Worm (Caenorhabditis elegans) whole organism, L1 larva: ENCODE measurements around the gene nas-4.

Source experiments
- C04F5.9 ChIP-seq: sonication (generic microtip); optimal IDR thresholded peaks from 2 replicates; lab custom pipeline; 2016; ENCODE audit warnings: missing genetic modification characterization, missing compliant biosample characterization
- Y116A8C.19 ChIP-seq: sonication (generic microtip); optimal IDR thresholded peaks from 2 replicates; lab custom pipeline; 2016; ENCODE audit warnings: missing compliant biosample characterization, missing genetic modification characterization, borderline replicate concordance
- aha-1 ChIP-seq: fragments of 150-350 bp; optimal IDR thresholded peaks from 2 replicates; lab custom pipeline; 2014; ENCODE audit warnings: missing biosample characterization, missing genetic modification characterization
- blmp-1 ChIP-seq: fragments of 150-350 bp; optimal IDR thresholded peaks from 2 replicates; lab custom pipeline; 2014; ENCODE audit warnings: missing biosample characterization, missing genetic modification characterization
- ceh-90 ChIP-seq: sonication (generic microtip); optimal IDR thresholded peaks from 2 replicates; lab custom pipeline; 2016; ENCODE audit warnings: missing genetic modification characterization, missing compliant biosample characterization
- dpl-1 ChIP-seq, 3 experiments: fragments of 150-350 bp in 2 of 3; sonication (generic microtip) in 1 of 3; optimal IDR thresholded peaks; 2 replicates each; lab custom pipeline; 2014 to 2017; ENCODE audit warnings: missing biosample characterization in 3 of 3, missing genetic modification characterization in 3 of 3, missing genetic modification reagents in 3 of 3
- dsc-1 ChIP-seq: sonication (generic microtip); optimal IDR thresholded peaks from 2 replicates; lab custom pipeline; 2016; ENCODE audit warnings: mild to moderate bottlenecking, missing genetic modification characterization, missing compliant biosample characterization
- egl-13 ChIP-seq: sonication (generic microtip); optimal IDR thresholded peaks from 2 replicates; lab custom pipeline; 2016; ENCODE audit warnings: missing genotype, missing genetic modification reagents, missing genetic modification characterization, missing compliant biosample characterization
- egl-27 ChIP-seq, 2 experiments: fragments of 150-350 bp in 1 of 2; sonication (generic microtip); optimal IDR thresholded peaks; 3 replicates each; lab custom pipeline; 2017 to 2018; ENCODE audit warnings: missing biosample characterization in 2 of 2, missing genetic modification characterization in 2 of 2, missing genetic modification reagents in 2 of 2
- elt-2 ChIP-seq: sonication (generic microtip); optimal IDR thresholded peaks from 2 replicates; lab custom pipeline; 2016; ENCODE audit warnings: missing genetic modification characterization, mild to moderate bottlenecking, inconsistent platforms, missing compliant biosample characterization, missing genetic modification reagents
- fkh-8 ChIP-seq: sonication (generic microtip); optimal IDR thresholded peaks from 2 replicates; lab custom pipeline; 2016; ENCODE audit warnings: mild to moderate bottlenecking, missing genetic modification characterization, missing compliant biosample characterization
- grh-1 ChIP-seq: fragments of 200-800 bp; sonication (Bioruptor generic); IDR thresholded peaks from 2 replicates; pipeline ENCODE4 v1.3.6; 2022; ENCODE audit warnings: missing genetic modification reagents, missing genetic modification characterization, missing compliant biosample characterization
- hlh-17 ChIP-seq: fragments of 200-800 bp; sonication (Bioruptor generic); optimal IDR thresholded peaks from 2 replicates; lab custom pipeline; 2018; ENCODE audit warnings: missing genetic modification characterization, mild to moderate bottlenecking, missing compliant biosample characterization, moderate library complexity, borderline replicate concordance
- irx-1 ChIP-seq: sonication (generic microtip); optimal IDR thresholded peaks from 2 replicates; lab custom pipeline; 2016; ENCODE audit warnings: missing genetic modification characterization, missing compliant biosample characterization
- jun-1 ChIP-seq: fragments of 150-350 bp; optimal IDR thresholded peaks from 2 replicates; lab custom pipeline; 2014; ENCODE audit warnings: missing biosample characterization, missing genetic modification reagents, missing genetic modification characterization
- lin-14 ChIP-seq: fragments of 200-800 bp; sonication (Bioruptor generic); optimal IDR thresholded peaks from 2 replicates; lab custom pipeline; 2018; ENCODE audit warnings: mild to moderate bottlenecking, missing genetic modification characterization, moderate library complexity, missing compliant biosample characterization
- lin-15B ChIP-seq: fragments of 150-350 bp; sonication (generic microtip); optimal IDR thresholded peaks from 3 replicates; lab custom pipeline; 2014; ENCODE audit warnings: missing biosample characterization, missing genetic modification characterization
- lin-35 ChIP-seq, 2 experiments: fragments of 150-350 bp; optimal IDR thresholded peaks; 2 replicates each; lab custom pipeline; 2014; ENCODE audit warnings: missing biosample characterization in 2 of 2, missing genetic modification characterization in 2 of 2, missing genetic modification reagents in 2 of 2
- lir-3 ChIP-seq: sonication (generic microtip); optimal IDR thresholded peaks from 2 replicates; lab custom pipeline; 2016; ENCODE audit warnings: mild to moderate bottlenecking, missing genetic modification characterization, moderate library complexity, missing compliant biosample characterization; ENCODE audit not compliant: poor library complexity
- mdl-1 ChIP-seq, 2 experiments: fragments of 150-350 bp; optimal IDR thresholded peaks; 2 replicates each; lab custom pipeline; 2014 to 2017; ENCODE audit warnings: missing biosample characterization in 2 of 2, missing genetic modification characterization in 2 of 2, inconsistent platforms in 1 of 2
- mef-2 ChIP-seq: fragments of 150-350 bp; optimal IDR thresholded peaks from 2 replicates; lab custom pipeline; 2014; ENCODE audit warnings: missing biosample characterization, missing genetic modification characterization
- mep-1 ChIP-seq: fragments of 150-350 bp; optimal IDR thresholded peaks from 2 replicates; lab custom pipeline; 2014; ENCODE audit warnings: missing biosample characterization, missing genetic modification characterization
- nhr-19 ChIP-seq: fragments of 200-800 bp; sonication (Bioruptor generic); conservative IDR thresholded peaks from 2 replicates; pipeline ENCODE4 v1.3.6; 2022; ENCODE audit warnings: missing genetic modification characterization, missing compliant biosample characterization
- nhr-20 ChIP-seq: sonication (generic microtip); optimal IDR thresholded peaks from 2 replicates; lab custom pipeline; 2016; ENCODE audit warnings: mild to moderate bottlenecking, missing genetic modification characterization, missing compliant biosample characterization
- nhr-237 ChIP-seq: fragments of 150-350 bp; optimal IDR thresholded peaks from 2 replicates; lab custom pipeline; 2014; ENCODE audit warnings: missing biosample characterization, missing genetic modification characterization
- nhr-28 ChIP-seq: fragments of 150-350 bp; optimal IDR thresholded peaks from 2 replicates; lab custom pipeline; 2014; ENCODE audit warnings: missing biosample characterization, missing genetic modification characterization
- nhr-47 ChIP-seq: sonication (generic microtip); optimal IDR thresholded peaks from 2 replicates; lab custom pipeline; 2016; ENCODE audit warnings: mild to moderate bottlenecking, missing genetic modification characterization, moderate library complexity, missing compliant biosample characterization
- nhr-71 ChIP-seq: sonication (generic microtip); optimal IDR thresholded peaks from 2 replicates; lab custom pipeline; 2016; ENCODE audit warnings: mild to moderate bottlenecking, missing genetic modification characterization, moderate library complexity, missing compliant biosample characterization
- nhr-76 ChIP-seq: sonication (generic microtip); optimal IDR thresholded peaks from 2 replicates; lab custom pipeline; 2017; ENCODE audit warnings: missing biosample characterization, missing genetic modification characterization
- nhr-77 ChIP-seq: fragments of 150-350 bp; optimal IDR thresholded peaks from 2 replicates; lab custom pipeline; 2014; ENCODE audit warnings: missing biosample characterization, missing genetic modification characterization
- nhr-85 ChIP-seq: sonication (generic microtip); peaks from one replicate; lab custom pipeline; 2016; ENCODE audit warnings: missing genetic modification characterization, inconsistent platforms, missing compliant biosample characterization
- nhr-90 ChIP-seq: sonication (generic microtip); optimal IDR thresholded peaks from 2 replicates; lab custom pipeline; 2016; ENCODE audit warnings: mild to moderate bottlenecking, missing genetic modification characterization, missing compliant biosample characterization; ENCODE audit not compliant: poor library complexity
- pag-3 ChIP-seq: sonication (generic microtip); optimal IDR thresholded peaks from 2 replicates; lab custom pipeline; 2017; ENCODE audit warnings: missing genetic modification characterization, mild to moderate bottlenecking, missing compliant biosample characterization, antibody characterized with exemption, borderline replicate concordance; ENCODE audit not compliant: insufficient read depth
- rnt-1 ChIP-seq: sonication (generic microtip); optimal IDR thresholded peaks from 2 replicates; lab custom pipeline; 2016; ENCODE audit warnings: mild to moderate bottlenecking, missing genetic modification characterization, moderate library complexity, missing compliant biosample characterization
- snu-23 ChIP-seq: sonication (generic microtip); optimal IDR thresholded peaks from 2 replicates; lab custom pipeline; 2016; ENCODE audit warnings: missing genetic modification characterization, missing compliant biosample characterization
- sox-4 ChIP-seq: sonication (generic microtip); optimal IDR thresholded peaks from 2 replicates; lab custom pipeline; 2016; ENCODE audit warnings: missing genetic modification characterization, missing compliant biosample characterization
- sptf-1 ChIP-seq: fragments of 150-350 bp; optimal IDR thresholded peaks from 2 replicates; lab custom pipeline; 2014; ENCODE audit warnings: missing biosample characterization, missing genetic modification characterization
- tbx-2 ChIP-seq: sonication (generic microtip); optimal IDR thresholded peaks from 2 replicates; lab custom pipeline; 2016; ENCODE audit warnings: missing genetic modification characterization, missing compliant biosample characterization
- tlp-1 ChIP-seq: fragments of 150-350 bp; optimal IDR thresholded peaks from 2 replicates; lab custom pipeline; 2014; ENCODE audit warnings: missing biosample characterization, missing genetic modification characterization
- unc-130 ChIP-seq: fragments of 150-350 bp; optimal IDR thresholded peaks from 2 replicates; lab custom pipeline; 2017; ENCODE audit warnings: missing biosample characterization, missing genetic modification characterization, inconsistent platforms
- unc-30 ChIP-seq: sonication (generic microtip); optimal IDR thresholded peaks from 2 replicates; lab custom pipeline; 2017; ENCODE audit warnings: missing biosample characterization, missing genetic modification characterization
- xbp-1 ChIP-seq: sonication (generic microtip); optimal IDR thresholded peaks from 2 replicates; lab custom pipeline; 2016; ENCODE audit warnings: missing genetic modification characterization, missing compliant biosample characterization
- zag-1 ChIP-seq: fragments of 150-350 bp; optimal IDR thresholded peaks from 2 replicates; lab custom pipeline; 2014; ENCODE audit warnings: missing biosample characterization, missing genetic modification characterization
- zip-4 ChIP-seq: fragments of 200-800 bp; sonication (Bioruptor generic); optimal IDR thresholded peaks from 2 replicates; lab custom pipeline; 2018; ENCODE audit warnings: mild to moderate bottlenecking, missing genetic modification characterization, moderate library complexity, missing compliant biosample characterization
- ztf-11 ChIP-seq, 2 experiments: sonication (generic microtip); optimal IDR thresholded peaks; 2 replicates each; lab custom pipeline; 2016 to 2017; ENCODE audit warnings: missing genetic modification characterization in 2 of 2, missing biosample characterization in 1 of 2, missing compliant biosample characterization in 1 of 2
- ztf-4 ChIP-seq: fragments of 150-350 bp; optimal IDR thresholded peaks from 2 replicates; lab custom pipeline; 2014; ENCODE audit warnings: missing biosample characterization, missing genetic modification characterization

The nas-4 gene

DNA sequence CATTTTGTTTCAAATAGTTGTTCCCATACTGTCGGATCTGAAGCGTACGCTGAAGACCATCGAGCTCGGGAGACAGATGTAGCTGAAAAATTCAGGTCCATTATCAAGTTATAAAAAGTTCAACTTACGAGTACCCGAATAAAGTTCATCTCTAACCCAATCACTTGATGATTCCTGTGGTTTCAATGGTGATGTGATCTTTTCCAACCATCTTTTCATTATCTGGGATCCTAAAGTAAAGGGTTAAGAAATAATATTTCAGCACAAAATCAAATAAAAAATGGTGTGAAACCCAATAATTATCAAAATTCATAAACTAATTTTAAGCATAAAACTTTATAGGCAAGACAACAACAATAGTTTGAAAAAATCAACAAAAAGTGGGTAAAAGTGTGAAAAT, 11.7 kb upstream of the nas-4 start, which contains the start of gene C05D11.8:
C05D11.8 (minus strand) TSS at position 101 of the 400 bp plus-strand sequence.
- TF ChIP-seq egl-27 (tag; optimal IDR thresholded peaks at IDR 0.05; lab: Kevin White, UChicago) (no peak), lin-15B (tag; lab: Kevin White, UChicago) (no peak), nhr-47 (tag; lab: Kevin White, UChicago) (no peak), mep-1 (tag; lab: Kevin White, UChicago) (no peak), dpl-1 (GFP tag; optimal IDR thresholded peaks at IDR 0.05; lab: Kevin White, UChicago) (no peak), sptf-1 (tag; lab: Kevin White, UChicago) (no peak), blmp-1 (tag; lab: Kevin White, UChicago) (no peak), zip-4 (GFP tag; lab: Kevin White, UChicago) (no peak), lir-3 (tag; lab: Kevin White, UChicago) (no peak), mef-2 (tag; lab: Kevin White, UChicago) (no peak), sox-4 (tag; lab: Kevin White, UChicago) (no peak), pag-3 (tag; lab: Kevin White, UChicago) (no peak), ceh-90 (no peak), egl-13 (tag; lab: Kevin White, UChicago) (no peak), lin-14 (no peak), unc-30 (tag; lab: Kevin White, UChicago) (no peak), nhr-237 (no peak), aha-1 (tag; lab: Kevin White, UChicago) (no peak), ztf-11 (tag; optimal IDR thresholded peaks at IDR 0.05; lab: Kevin White, UChicago) (no peak), grh-1 (GFP tag; lab: Robert Waterston, UW) (no peak)

- TF ChIP-seq tlp-1 (tag; lab: Kevin White, UChicago) (no peak), nhr-19 (GFP tag; lab: Robert Waterston, UW) (0 out of 2 replicates have a peak, but pooled peaks have one; percentile 4), C04F5.9 (tag; lab: Kevin White, UChicago) (no peak), irx-1 (no peak), nhr-71 (peak; percentile 30), Y116A8C.19 (tag; lab: Kevin White, UChicago) (no peak), nhr-85 (tag; lab: Kevin White, UChicago) (peak; percentile 78), snu-23 (GFP tag; lab: Kevin White, UChicago) (peak; percentile 28), nhr-20 (peak; percentile 45), fkh-8 (tag; lab: Kevin White, UChicago) (no peak), lin-15B (tag; lab: Kevin White, UChicago) (no peak), lin-35 (GFP tag; optimal IDR thresholded peaks at IDR 0.05; lab: Kevin White, UChicago) (peak in 1 of 2 experiments; percentile 50), hlh-17 (GFP tag; lab: Kevin White, UChicago) (no peak), unc-130 (tag; lab: Kevin White, UChicago) (no peak), lin-14 (peak; percentile 45), xbp-1 (no peak), zag-1 (no peak), rnt-1 (tag; lab: Kevin White, UChicago) (no peak), ceh-90 (no peak), elt-2 (tag; lab: Kevin White, UChicago) (peak; percentile 46), dsc-1 (no peak), aha-1 (tag; lab: Kevin White, UChicago) (no peak)
Measured at ce11 chrIII:6422721-6423120, 7.3 kb upstream of the nas-4 start.

- TF ChIP-seq tbx-2 (tag; lab: Kevin White, UChicago) = no peak
- peak; percentile 28 for TF ChIP-seq nhr-71
- peak; percentile 45 for TF ChIP-seq nhr-85 (tag; lab: Kevin White, UChicago)
- peak; percentile 14 for TF ChIP-seq jun-1 (tag; lab: Kevin White, UChicago)
- peak in 1 of 2 experiments; percentile 57 for TF ChIP-seq lin-35 (GFP tag; optimal IDR thresholded peaks at IDR 0.05; lab: Kevin White, UChicago)
- TF ChIP-seq nhr-90 (tag; lab: Kevin White, UChicago) = peak; percentile 35
- peak; percentile 34 for TF ChIP-seq nhr-19 (GFP tag; lab: Robert Waterston, UW)
- TF ChIP-seq nhr-28 (tag; lab: Kevin White, UChicago) = no peak
- no peak for TF ChIP-seq nhr-76
- no peak for TF ChIP-seq ztf-4 (tag; lab: Kevin White, UChicago)
- TF ChIP-seq mdl-1 (tag; optimal IDR thresholded peaks at IDR 0.05; lab: Kevin White, UChicago) = peak in 1 of 2 experiments; percentile 31
- TF ChIP-seq zip-4 (GFP tag; lab: Kevin White, UChicago) = no peak
- peak; percentile 41 for TF ChIP-seq lin-14
- no peak for TF ChIP-seq nhr-77
- peak; percentile 16 for TF ChIP-seq nhr-20
- TF ChIP-seq blmp-1 (tag; lab: Kevin White, UChicago) = peak; percentile 36
- peak; percentile 72 for TF ChIP-seq elt-2 (tag; lab: Kevin White, UChicago)
Measured at ce11 chrIII:6421973-6422511, 6.6 kb upstream of the nas-4 start.
